Worm (Caenorhabditis elegans) whole organism, L4/young adult: ENCODE measurements around the gene ZK121.2.

Experiments
- W03F9.2 ChIP-seq: fragments of 150-350 bp; optimal IDR thresholded peaks from 2 replicates; lab custom pipeline; 2014; ENCODE audit warnings: missing biosample characterization, missing genetic modification characterization
- dao-5 ChIP-seq: sonication (generic microtip); optimal IDR thresholded peaks from 2 replicates; lab custom pipeline; 2016; ENCODE audit warnings: missing genotype, missing genetic modification characterization, moderate library complexity, missing compliant biosample characterization
- him-1 ChIP-seq: sonication (generic microtip); optimal IDR thresholded peaks from 2 replicates; lab custom pipeline; 2016; ENCODE audit warnings: missing genotype, missing genetic modification reagents, missing genetic modification characterization, missing compliant biosample characterization

The ZK121.2 gene

ce11 chrIII:5382073-5382472 lies 40.6 kb downstream of the ZK121.2 start, which contains the start of gene Y32H12A.6:
Gene Y32H12A.6, minus strand, starts transcription at chrIII:5382173.
- TF ChIP-seq W03F9.2 (tag; lab: Kevin White, UChicago) (no peak), him-1 (tag; lab: Kevin White, UChicago) (no peak), dao-5 (tag; lab: Kevin White, UChicago) (no peak)

DNA sequence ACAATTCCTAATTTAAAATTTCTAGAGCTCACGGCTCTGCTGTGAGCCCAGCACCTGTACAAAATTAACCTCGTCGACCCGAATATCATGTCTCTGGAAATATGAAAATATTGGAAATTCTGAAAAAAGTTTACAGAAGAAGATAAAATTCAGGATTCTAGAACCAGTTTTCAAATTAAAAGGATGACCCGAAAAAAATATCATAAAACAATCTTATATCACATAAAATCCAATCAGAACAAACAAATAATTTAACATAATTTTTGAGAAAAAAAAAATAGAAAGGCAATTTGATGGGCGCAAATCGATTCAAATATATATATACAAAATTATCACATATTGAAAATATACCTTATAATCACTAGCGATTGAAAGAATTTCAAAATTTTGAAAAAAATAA lies 43.8 kb downstream of the ZK121.2 start, which contains the start of gene Y32H12A.7:
TSS of gene Y32H12A.7 (minus strand) at position 101 of the 400 bp plus-strand sequence.
- TF ChIP-seq W03F9.2 (tag; lab: Kevin White, UChicago) = no peak
- no peak for TF ChIP-seq dao-5 (tag; lab: Kevin White, UChicago)
- no peak for TF ChIP-seq him-1 (tag; lab: Kevin White, UChicago)

DNA sequence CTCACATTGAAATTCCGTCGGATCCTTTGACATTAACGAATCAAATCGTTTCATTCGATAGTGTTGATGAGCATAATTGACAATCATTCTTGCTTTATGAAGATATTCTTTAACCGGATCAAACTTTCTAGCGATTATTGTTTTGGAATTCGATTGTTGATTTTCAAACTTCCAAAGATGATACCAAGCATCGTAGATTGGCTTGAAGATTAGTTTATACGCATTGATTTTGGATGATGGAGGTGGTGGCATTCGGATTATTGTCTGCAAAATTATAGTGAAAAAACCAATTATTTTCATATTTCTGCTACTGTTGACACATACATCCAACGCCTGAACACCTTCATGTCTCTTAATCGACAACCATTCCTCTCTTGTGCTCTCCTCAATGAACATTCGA lies 46.6 kb downstream of the ZK121.2 start:
- no peak for TF ChIP-seq him-1 (tag; lab: Kevin White, UChicago)
- no peak for TF ChIP-seq W03F9.2 (tag; lab: Kevin White, UChicago)
- no peak for TF ChIP-seq dao-5 (tag; lab: Kevin White, UChicago)

DNA sequence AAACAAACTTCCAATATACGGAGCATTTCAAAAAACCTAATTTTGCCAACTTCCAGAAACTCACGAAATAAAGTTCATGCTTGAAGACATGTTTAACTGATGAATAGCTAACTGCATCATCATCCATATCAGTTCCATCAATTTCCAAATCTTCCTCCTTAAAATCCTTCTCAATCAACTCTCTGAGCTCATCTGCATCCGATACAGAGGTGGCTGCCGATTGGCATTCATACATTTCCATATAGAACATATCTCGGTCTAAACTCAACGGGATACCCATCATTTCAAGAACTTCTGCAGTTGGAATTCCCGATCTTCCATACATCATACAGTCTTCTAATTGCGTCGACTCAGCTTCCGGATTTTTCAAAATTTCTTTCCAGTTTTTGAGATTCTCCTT lies 47.9 kb downstream of the ZK121.2 start:
- TF ChIP-seq him-1 (tag; lab: Kevin White, UChicago) = no peak
- no peak for TF ChIP-seq W03F9.2 (tag; lab: Kevin White, UChicago)
- no peak for TF ChIP-seq dao-5 (tag; lab: Kevin White, UChicago)
